Worm (Caenorhabditis elegans): ENCODE data around the gene pitr-5.

Gene pitr-5

DNA sequence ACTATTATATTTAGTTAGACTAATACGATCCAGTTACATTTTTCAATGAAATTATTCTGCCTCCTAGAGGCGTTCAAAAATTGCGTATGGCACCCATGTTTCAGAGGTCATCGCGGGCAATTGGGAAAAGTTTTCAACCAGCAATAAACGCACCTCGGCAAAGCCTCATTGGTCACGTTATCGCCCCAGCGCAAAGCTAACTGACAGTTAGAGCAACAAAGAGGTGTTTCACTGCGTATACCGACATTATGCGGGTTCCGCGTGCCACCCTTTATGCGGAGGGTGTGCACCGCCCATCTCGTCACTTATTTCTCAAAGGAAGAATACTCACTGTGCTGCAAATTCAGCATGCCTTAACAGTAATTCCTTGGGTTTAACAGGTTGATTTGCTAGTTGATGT lies 42.0 kb upstream of the pitr-5 start:
- TF ChIP-seq nhr-11 (tag; optimal IDR thresholded peaks at IDR 0.05) (no peak), ZK546.5 (tag; optimal IDR thresholded peaks at IDR 0.05) (no peak), tbx-2 (tag; optimal IDR thresholded peaks at IDR 0.05) (no peak), pqm-1 (tag; optimal IDR thresholded peaks at IDR 0.05) (peak; percentile 46), ztf-11 (tag; optimal IDR thresholded peaks at IDR 0.05) (no peak), elt-2 (tag; optimal IDR thresholded peaks at IDR 0.05) (peak; percentile 33), snpc-4 (tag; optimal IDR thresholded peaks at IDR 0.05) (peak; percentile 68), jun-1 (tag; optimal IDR thresholded peaks at IDR 0.05) (no peak)

DNA sequence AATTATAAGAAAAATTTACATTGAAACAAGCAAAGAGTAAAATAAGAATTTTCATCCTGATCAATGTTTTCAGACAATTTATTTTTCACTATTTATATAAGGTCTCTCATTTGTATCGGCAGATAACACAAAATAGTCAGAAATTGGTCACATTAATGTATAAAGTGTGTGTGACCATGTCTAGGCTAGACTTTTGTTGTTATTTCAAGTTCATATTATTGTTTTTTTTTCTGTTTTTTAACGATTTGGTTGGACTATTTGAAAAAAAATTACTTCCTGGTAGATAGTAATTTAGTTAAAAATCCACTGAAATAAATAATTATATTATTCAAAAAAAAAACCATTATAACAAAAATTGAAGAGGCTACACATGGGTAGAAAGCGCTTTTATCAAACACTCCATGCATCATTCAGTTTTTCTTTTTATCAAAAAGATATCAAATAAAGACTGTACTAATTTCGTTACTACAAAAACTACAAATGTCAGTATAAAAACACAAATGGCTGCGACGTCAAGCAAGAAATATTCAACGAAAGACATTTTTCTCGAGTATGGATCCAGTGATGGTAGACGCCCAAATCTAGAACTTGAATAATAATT lies 39.3 kb upstream of the pitr-5 start, which contains the start of gene ugt-37:
ugt-37 (minus strand) TSS at position 69 of the 601 bp plus-strand sequence.
- TF ChIP-seq nhr-25 (tag; optimal IDR thresholded peaks at IDR 0.05) (no peak), ama-1 (optimal IDR thresholded peaks at IDR 0.05) (no peak), ztf-4 (tag; optimal IDR thresholded peaks at IDR 0.05) (no peak), elt-2 (tag; optimal IDR thresholded peaks at IDR 0.05) (peak; percentile 33), nhr-237 (tag; optimal IDR thresholded peaks at IDR 0.05) (no peak)

DNA sequence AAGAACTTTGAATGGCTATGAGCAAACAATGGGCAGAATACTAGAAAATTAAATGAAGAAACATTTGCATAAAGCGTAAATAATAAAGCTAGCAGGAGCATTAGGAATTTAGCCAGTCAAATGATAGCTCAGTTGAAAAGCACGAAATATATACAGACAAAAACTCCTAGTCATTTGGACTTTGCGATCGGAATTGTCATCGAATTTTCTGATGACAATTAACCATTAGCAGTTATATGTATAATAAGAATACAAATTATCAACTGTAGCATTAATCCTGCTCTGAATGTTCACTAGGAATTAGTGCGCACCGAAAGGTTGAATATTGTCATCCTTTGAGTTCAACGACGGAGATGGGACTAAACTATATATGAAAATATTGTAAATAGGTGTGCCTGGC lies 37.3 kb upstream of the pitr-5 start, which contains the start of gene ugt-38:
ugt-38 (minus strand) TSS at position 101 of the 400 bp plus-strand sequence.
- TF ChIP-seq ceh-82 (tag; optimal IDR thresholded peaks at IDR 0.05) (no peak), fkh-2 (tag; optimal IDR thresholded peaks at IDR 0.05) (no peak), pqm-1 (tag; optimal IDR thresholded peaks at IDR 0.05) (no peak), tbx-2 (tag; optimal IDR thresholded peaks at IDR 0.05) (no peak), fkh-10 (GFP tag; optimal IDR thresholded peaks at IDR 0.05) (no peak)

DNA sequence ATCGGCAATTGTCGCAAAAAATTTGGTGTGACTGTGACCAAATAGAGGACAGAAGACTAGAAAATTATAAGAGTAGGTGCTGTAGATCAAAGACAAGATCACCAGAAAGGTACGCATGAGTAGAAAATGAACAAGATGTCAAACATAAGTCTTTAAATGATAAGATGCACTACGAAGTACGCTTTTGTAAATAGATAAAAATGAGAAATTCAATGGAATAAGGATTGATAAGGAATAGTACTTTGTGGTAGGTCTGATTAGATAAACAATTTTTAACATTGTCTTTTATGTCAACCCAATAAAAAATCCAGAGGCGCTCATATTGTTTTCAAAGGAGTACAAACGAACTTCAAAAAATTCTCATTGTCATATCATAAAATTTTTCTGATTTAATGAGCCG lies 34.1 kb upstream of the pitr-5 start, which contains the start of gene F10D2.8:
F10D2.8 (minus strand) TSS at position 145 of the 400 bp plus-strand sequence.
- TF ChIP-seq pqm-1 (tag; optimal IDR thresholded peaks at IDR 0.05) (peak; percentile 95), elt-2 (tag; optimal IDR thresholded peaks at IDR 0.05) (peak; percentile 89), nhr-67 (tag; optimal IDR thresholded peaks at IDR 0.05) (no peak), jun-1 (tag; optimal IDR thresholded peaks at IDR 0.05) (peak; percentile 21), nhr-76 (tag; optimal IDR thresholded peaks at IDR 0.05) (no peak), pha-4 (tag; optimal IDR thresholded peaks at IDR 0.05) (peak; percentile 35)

DNA sequence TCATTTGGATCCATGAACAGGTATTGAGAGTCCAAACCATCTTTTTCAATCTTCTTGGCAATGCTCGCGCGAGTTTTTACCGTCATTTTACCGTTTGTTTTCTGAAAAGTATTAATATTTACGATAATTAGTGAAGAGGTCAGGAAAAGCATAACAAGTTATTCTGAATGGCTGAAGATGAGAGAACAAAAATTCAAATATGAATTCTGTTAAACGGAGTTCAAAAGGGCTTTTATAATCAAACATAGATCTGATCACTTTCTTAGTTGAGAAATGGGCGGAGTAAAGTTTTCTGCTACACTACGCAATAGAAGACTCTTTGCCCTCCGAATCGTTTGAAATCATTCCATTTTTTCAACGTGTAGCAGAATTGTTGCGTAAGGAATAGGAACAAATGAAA lies 31.6 kb upstream of the pitr-5 start, which contains the start of gene fat-7:
fat-7 (minus strand) TSS at position 101 of the 400 bp plus-strand sequence.
- TF ChIP-seq nhr-77 (tag; optimal IDR thresholded peaks at IDR 0.05) (no peak), ceh-28 (tag; optimal IDR thresholded peaks at IDR 0.05) (no peak), zag-1 (tag; optimal IDR thresholded peaks at IDR 0.05) (no peak), pqm-1 (tag; optimal IDR thresholded peaks at IDR 0.05) (no peak), elt-2 (tag; optimal IDR thresholded peaks at IDR 0.05) (no peak)

DNA sequence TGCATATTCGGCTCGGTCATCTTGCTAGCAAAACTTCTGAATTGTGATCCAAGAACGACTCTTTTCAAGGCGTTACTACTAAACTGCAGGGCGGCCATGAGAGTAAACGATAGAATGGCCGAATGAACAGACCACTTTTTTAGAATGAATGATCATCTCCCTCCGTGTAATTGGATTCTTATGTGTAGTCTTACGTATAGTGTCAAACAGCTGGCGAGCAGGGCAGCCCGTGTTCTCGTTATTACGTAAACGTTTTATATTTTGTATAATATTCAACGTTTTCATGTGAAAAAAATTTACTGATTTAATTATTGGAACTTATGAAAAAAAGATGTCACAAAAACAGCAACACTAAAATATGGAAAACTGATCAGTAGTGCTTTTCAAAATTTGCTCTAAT lies 28.6 kb upstream of the pitr-5 start, which contains the start of gene F10D2.10:
F10D2.10 (minus strand) TSS at position 101 of the 400 bp plus-strand sequence.
- TF ChIP-seq fkh-10 (GFP tag; optimal IDR thresholded peaks at IDR 0.05) = no peak
- TF ChIP-seq egl-5 (tag; optimal IDR thresholded peaks at IDR 0.05) = no peak
- no peak for TF ChIP-seq lin-39 (tag; optimal IDR thresholded peaks at IDR 0.05)
- TF ChIP-seq ZK546.5 (tag; optimal IDR thresholded peaks at IDR 0.05) = no peak
- no peak for TF ChIP-seq nhr-67 (tag; optimal IDR thresholded peaks at IDR 0.05)
- TF ChIP-seq nhr-12 (tag; optimal IDR thresholded peaks at IDR 0.05) = no peak
- TF ChIP-seq lin-15B (tag; optimal IDR thresholded peaks at IDR 0.05) = no peak

DNA sequence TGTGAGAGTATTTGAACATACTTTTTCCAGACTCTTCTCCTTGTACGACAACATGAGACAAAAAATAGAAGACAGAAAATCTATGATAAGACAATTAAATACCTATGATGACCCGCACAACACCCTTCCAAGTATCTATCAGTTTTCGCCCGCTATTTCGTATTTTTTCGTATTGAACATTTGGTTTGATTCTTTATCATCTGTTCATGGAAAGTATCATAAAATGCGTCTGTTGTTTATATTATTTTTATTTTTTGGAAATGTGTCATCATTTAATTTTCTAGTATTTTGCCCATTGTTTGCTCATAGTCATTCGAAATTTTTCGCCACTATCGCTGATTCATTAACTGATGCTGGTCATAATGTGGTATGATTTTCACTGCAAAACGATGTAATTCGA lies 27.6 kb upstream of the pitr-5 start, which contains the start of gene ugt-39:
ugt-39 (plus strand) TSS at position 54 of the 400 bp plus-strand sequence.
- TF ChIP-seq pqm-1 (tag; optimal IDR thresholded peaks at IDR 0.05) (peak; percentile 69), elt-2 (tag; optimal IDR thresholded peaks at IDR 0.05) (peak; percentile 61), skn-1 (tag; optimal IDR thresholded peaks at IDR 0.05) (peak; percentile 38), fkh-10 (GFP tag; optimal IDR thresholded peaks at IDR 0.05) (no peak), unc-62 (GFP tag; optimal IDR thresholded peaks at IDR 0.05) (no peak)

DNA sequence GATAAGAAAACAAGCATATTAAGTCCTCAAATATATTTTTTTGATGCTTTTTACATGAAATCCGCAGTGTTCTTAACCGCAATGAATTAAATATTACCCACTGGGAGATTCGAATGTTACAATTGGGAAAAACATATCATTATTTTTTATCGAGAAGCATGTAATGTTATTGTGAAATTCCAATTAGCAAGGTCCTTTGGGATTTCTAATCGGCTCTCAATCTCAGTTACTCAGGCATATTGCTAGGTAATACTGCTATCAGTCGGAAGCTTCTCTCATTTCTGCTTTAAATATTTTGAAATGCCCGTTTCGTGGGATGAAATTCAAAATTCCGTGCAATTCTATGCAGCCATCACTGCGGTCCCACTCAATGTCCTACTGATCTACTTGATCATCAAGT lies 25.3 kb upstream of the pitr-5 start, which contains the start of gene str-204:
str-204 (plus strand) TSS at position 301 of the 400 bp plus-strand sequence.
- no peak for TF ChIP-seq ceh-9 (tag; optimal IDR thresholded peaks at IDR 0.05)
- TF ChIP-seq snpc-4 (tag; optimal IDR thresholded peaks at IDR 0.05) = no peak
- TF ChIP-seq nhr-77 (tag; optimal IDR thresholded peaks at IDR 0.05) = no peak
- no peak for TF ChIP-seq nhr-28 (tag; optimal IDR thresholded peaks at IDR 0.05)
- no peak for TF ChIP-seq nhr-67 (tag; optimal IDR thresholded peaks at IDR 0.05)
- TF ChIP-seq zag-1 (tag; optimal IDR thresholded peaks at IDR 0.05) = no peak
- no peak for TF ChIP-seq pqm-1 (tag; optimal IDR thresholded peaks at IDR 0.05)
- no peak for TF ChIP-seq daf-12 (tag; optimal IDR thresholded peaks at IDR 0.05)
